Fruit fly (Drosophila melanogaster): ENCODE data around the gene Datp.

- no peak for TF ChIP-seq EcR (GFP tag; optimal IDR thresholded peaks at IDR 0.05)
- no peak for TF ChIP-seq psq (optimal IDR thresholded peaks at IDR 0.05)
- no peak for TF ChIP-seq CG8478 (optimal IDR thresholded peaks at IDR 0.05)
Measured at dm6 chr2L:9893183-9893582, 45.4 kb downstream of the Datp start, which contains the start of gene mtDNA-helicase.
